Worm (Caenorhabditis elegans) whole organism, young adult: Measurements from ENCODE around the gene acly-2.

Source experiments
- B0261.1 ChIP-seq: sonication (generic microtip); optimal IDR thresholded peaks from 2 replicates; lab custom pipeline; 2016; ENCODE audit warnings: mild to moderate bottlenecking, missing genetic modification characterization, moderate library complexity, missing compliant biosample characterization
- B0336.3 ChIP-seq: fragments of 200-800 bp; sonication (Bioruptor generic); IDR thresholded peaks from 2 replicates; pipeline ENCODE4 v1.3.6; 2022; ENCODE audit warnings: missing genetic modification characterization, missing compliant biosample characterization
- C06A6.2 ChIP-seq: fragments of 200-800 bp; sonication (Bioruptor generic); conservative IDR thresholded peaks from 2 replicates; pipeline ENCODE4 v1.3.6; 2022; ENCODE audit warnings: missing genetic modification characterization, missing compliant biosample characterization
- F23B12.7 ChIP-seq: sonication (generic microtip); optimal IDR thresholded peaks from 2 replicates; lab custom pipeline; 2017; ENCODE audit warnings: missing genetic modification characterization, mild to moderate bottlenecking, missing compliant biosample characterization, antibody characterized with exemption, moderate library complexity; ENCODE audit not compliant: insufficient read depth
- F52B5.7 ChIP-seq: sonication (generic microtip); optimal IDR thresholded peaks from 2 replicates; lab custom pipeline; 2016; ENCODE audit warnings: mild to moderate bottlenecking, missing genetic modification characterization, missing compliant biosample characterization
- T07F8.4 ChIP-seq: sonication (generic microtip); optimal IDR thresholded peaks from 2 replicates; lab custom pipeline; 2016; ENCODE audit warnings: mild to moderate bottlenecking, missing genetic modification characterization, moderate library complexity, missing compliant biosample characterization
- Y56A3A.18 ChIP-seq: fragments of 200-800 bp; sonication (Bioruptor generic); IDR thresholded peaks from 2 replicates; pipeline ENCODE4 v1.3.6; 2022; ENCODE audit warnings: missing genetic modification reagents, missing genetic modification characterization, missing compliant biosample characterization
- ama-1 ChIP-seq, 3 experiments: fragments of 150-350 bp in 1 of 3; sonication (generic microtip) in 2 of 3; optimal IDR thresholded peaks; 2 replicates each; lab custom pipeline; 2014 to 2018; ENCODE audit warnings: missing biosample characterization in 2 of 3, missing genetic modification characterization in 2 of 3, missing genetic modification reagents in 2 of 3
- atf-7 ChIP-seq: sonication (generic microtip); optimal IDR thresholded peaks from 2 replicates; lab custom pipeline; 2017; ENCODE audit warnings: mild to moderate bottlenecking, missing genetic modification characterization, missing compliant biosample characterization
- athp-1 ChIP-seq: sonication (generic microtip); optimal IDR thresholded peaks from 2 replicates; lab custom pipeline; 2017; ENCODE audit warnings: mild to moderate bottlenecking, missing genetic modification characterization, missing compliant biosample characterization
- attf-5 ChIP-seq: fragments of 200-800 bp; sonication (Bioruptor generic); optimal IDR thresholded peaks from 2 replicates; lab custom pipeline; 2018; ENCODE audit warnings: mild to moderate bottlenecking, missing genetic modification characterization, missing compliant biosample characterization
- ccch-3 ChIP-seq: fragments of 200-800 bp; sonication (Bioruptor generic); optimal IDR thresholded peaks from 2 replicates; lab custom pipeline; 2018; ENCODE audit warnings: mild to moderate bottlenecking, missing genetic modification characterization, missing compliant biosample characterization
- ceh-40 ChIP-seq: fragments of 200-800 bp; sonication (Bioruptor generic); IDR thresholded peaks from 2 replicates; pipeline ENCODE4 v1.3.6; 2022; ENCODE audit warnings: missing genetic modification characterization, missing compliant biosample characterization
- chd-7 ChIP-seq: sonication (generic microtip); optimal IDR thresholded peaks from 2 replicates; lab custom pipeline; 2016; ENCODE audit warnings: mild to moderate bottlenecking, missing genetic modification characterization, moderate library complexity, missing compliant biosample characterization
- dox-1 ChIP-seq: fragments of 200-800 bp; sonication (Bioruptor generic); IDR thresholded peaks from 2 replicates; pipeline ENCODE4 v1.3.6; 2022; ENCODE audit warnings: missing genetic modification reagents, missing genetic modification characterization, missing compliant biosample characterization
- egl-44 ChIP-seq: fragments of 200-800 bp; sonication (Bioruptor generic); IDR thresholded peaks from 2 replicates; pipeline ENCODE4 v1.3.6; 2022; ENCODE audit warnings: missing genetic modification reagents, missing genetic modification characterization, missing compliant biosample characterization
- ets-4 ChIP-seq: fragments of 200-800 bp; sonication (Bioruptor generic); optimal IDR thresholded peaks from 2 replicates; lab custom pipeline; 2018; ENCODE audit warnings: mild to moderate bottlenecking, missing genetic modification characterization, missing compliant biosample characterization
- fkh-3 ChIP-seq: sonication (generic microtip); optimal IDR thresholded peaks from 2 replicates; lab custom pipeline; 2016; ENCODE audit warnings: mild to moderate bottlenecking, missing genetic modification characterization, missing compliant biosample characterization
- hlh-26 ChIP-seq: fragments of 200-800 bp; sonication (Bioruptor generic); conservative IDR thresholded peaks from 2 replicates; pipeline ENCODE4 v1.3.6; 2022; ENCODE audit warnings: missing genetic modification reagents, missing genetic modification characterization, missing compliant biosample characterization
- hmg-1.2 ChIP-seq: fragments of 200-800 bp; sonication (Bioruptor generic); IDR thresholded peaks from 2 replicates; pipeline ENCODE4 v1.3.6; 2022; ENCODE audit warnings: missing genetic modification reagents, missing genetic modification characterization, missing compliant biosample characterization
- let-607 ChIP-seq, 2 experiments: fragments of 200-800 bp in 1 of 2; sonication (Bioruptor generic) in 1 of 2; sonication (generic microtip) in 1 of 2; optimal IDR thresholded peaks; 2 replicates each; lab custom pipeline; 2016 to 2018; ENCODE audit warnings: mild to moderate bottlenecking in 2 of 2, missing compliant biosample characterization in 2 of 2, missing genetic modification characterization in 2 of 2, moderate library complexity in 2 of 2, missing genotype in 1 of 2
- lin-40 ChIP-seq: sonication (generic microtip); optimal IDR thresholded peaks from 2 replicates; lab custom pipeline; 2016; ENCODE audit warnings: missing genetic modification characterization, mild to moderate bottlenecking, missing compliant biosample characterization, missing genotype, missing genetic modification reagents
- lin-54 ChIP-seq: fragments of 200-800 bp; sonication (Bioruptor generic); optimal IDR thresholded peaks from 2 replicates; lab custom pipeline; 2018; ENCODE audit warnings: mild to moderate bottlenecking, missing genetic modification characterization, missing compliant biosample characterization
- lsy-27 ChIP-seq: sonication (generic microtip); optimal IDR thresholded peaks from 2 replicates; lab custom pipeline; 2017; ENCODE audit warnings: missing genetic modification characterization, mild to moderate bottlenecking, missing compliant biosample characterization, antibody characterized with exemption, missing genotype, borderline replicate concordance; ENCODE audit not compliant: insufficient read depth
- madf-3 ChIP-seq: fragments of 200-800 bp; sonication (Bioruptor generic); IDR thresholded peaks from 2 replicates; pipeline ENCODE4 v1.3.6; 2022; ENCODE audit warnings: missing genetic modification reagents, missing genetic modification characterization, missing compliant biosample characterization
- madf-6 ChIP-seq: fragments of 200-800 bp; sonication (Bioruptor generic); IDR thresholded peaks from 2 replicates; pipeline ENCODE4 v1.3.6; 2022; ENCODE audit warnings: missing genetic modification reagents, missing genetic modification characterization, missing compliant biosample characterization
- mcd-1 ChIP-seq: fragments of 200-800 bp; sonication (Bioruptor generic); IDR thresholded peaks from 2 replicates; pipeline ENCODE4 v1.3.6; 2022; ENCODE audit warnings: missing genetic modification reagents, missing genetic modification characterization, missing compliant biosample characterization
- mel-28 ChIP-seq: sonication (generic microtip); optimal IDR thresholded peaks from 2 replicates; lab custom pipeline; 2016; ENCODE audit warnings: borderline replicate concordance, mild to moderate bottlenecking, missing genetic modification characterization, missing compliant biosample characterization
- mxl-1 ChIP-seq: sonication (generic microtip); optimal IDR thresholded peaks from 2 replicates; lab custom pipeline; 2016; ENCODE audit warnings: missing genetic modification characterization, missing compliant biosample characterization
- nhr-80 ChIP-seq: sonication (generic microtip); optimal IDR thresholded peaks from 2 replicates; lab custom pipeline; 2016; ENCODE audit warnings: missing genetic modification characterization, missing compliant biosample characterization
- nhr-90 ChIP-seq: sonication (generic microtip); optimal IDR thresholded peaks from 2 replicates; lab custom pipeline; 2016; ENCODE audit warnings: missing genotype, mild to moderate bottlenecking, missing genetic modification characterization, missing compliant biosample characterization
- rcor-1 ChIP-seq: fragments of 200-800 bp; sonication (Bioruptor generic); IDR thresholded peaks from 2 replicates; pipeline ENCODE4 v1.3.6; 2022; ENCODE audit warnings: missing genetic modification reagents, missing genetic modification characterization, missing compliant biosample characterization
- repo-1 ChIP-seq: sonication (generic microtip); optimal IDR thresholded peaks from 2 replicates; lab custom pipeline; 2017; ENCODE audit warnings: mild to moderate bottlenecking, missing genetic modification characterization, missing compliant biosample characterization
- sdz-38 ChIP-seq: sonication (generic microtip); optimal IDR thresholded peaks from 2 replicates; lab custom pipeline; 2016; ENCODE audit warnings: missing genotype, missing genetic modification characterization, missing compliant biosample characterization
- snpc-1.1 ChIP-seq: sonication (generic microtip); optimal IDR thresholded peaks from 2 replicates; lab custom pipeline; 2017; ENCODE audit warnings: missing genetic modification characterization, mild to moderate bottlenecking, missing compliant biosample characterization, antibody characterized with exemption, moderate library complexity, missing genotype, missing genetic modification reagents; ENCODE audit not compliant: insufficient read depth
- snpc-3.4 ChIP-seq: sonication (generic microtip); optimal IDR thresholded peaks from 2 replicates; lab custom pipeline; 2017; ENCODE audit warnings: missing genetic modification characterization, mild to moderate bottlenecking, missing compliant biosample characterization, antibody characterized with exemption, moderate library complexity, missing genotype, missing genetic modification reagents
- snpc-4 ChIP-seq, 5 experiments: fragments of 150-350 bp in 1 of 5; sonication (generic microtip) in 4 of 5; optimal IDR thresholded peaks; 2 replicates each; lab custom pipeline; 2014 to 2018; ENCODE audit warnings: missing genetic modification characterization in 5 of 5, missing biosample characterization in 3 of 5, antibody characterized with exemption in 2 of 5, mild to moderate bottlenecking in 2 of 5, missing compliant biosample characterization in 2 of 5, missing genotype in 2 of 5, moderate library complexity in 2 of 5, missing genetic modification reagents in 1 of 5
- somi-1 ChIP-seq: fragments of 200-800 bp; sonication (Bioruptor generic); optimal IDR thresholded peaks from 2 replicates; lab custom pipeline; 2018; ENCODE audit warnings: mild to moderate bottlenecking, missing genetic modification characterization, missing compliant biosample characterization
- tbp1 ChIP-seq: fragments of 200-800 bp; sonication (Bioruptor generic); optimal IDR thresholded peaks from 2 replicates; lab custom pipeline; 2018; ENCODE audit warnings: mild to moderate bottlenecking, missing genetic modification characterization, missing compliant biosample characterization
- tlf-1 ChIP-seq: fragments of 200-800 bp; sonication (Bioruptor generic); optimal IDR thresholded peaks from 2 replicates; lab custom pipeline; 2018; ENCODE audit warnings: mild to moderate bottlenecking, missing genetic modification characterization, missing compliant biosample characterization
- unc-62 ChIP-seq: fragments of 150-350 bp; optimal IDR thresholded peaks from 2 replicates; lab custom pipeline; 2014; ENCODE audit warnings: missing biosample characterization, missing genetic modification reagents, missing genetic modification characterization
- zfh-2 ChIP-seq: fragments of 200-800 bp; sonication (Bioruptor generic); conservative IDR thresholded peaks from 2 replicates; pipeline ENCODE4 v1.3.6; 2022; ENCODE audit warnings: missing genetic modification reagents, missing genetic modification characterization, missing compliant biosample characterization
- zim-3 ChIP-seq: sonication (generic microtip); optimal IDR thresholded peaks from 2 replicates; lab custom pipeline; 2017; ENCODE audit warnings: mild to moderate bottlenecking, missing genetic modification characterization, moderate library complexity, missing compliant biosample characterization
- ztf-22 ChIP-seq: fragments of 200-800 bp; sonication (Bioruptor generic); optimal IDR thresholded peaks from 2 replicates; lab custom pipeline; 2018; ENCODE audit warnings: mild to moderate bottlenecking, missing genetic modification characterization, moderate library complexity, missing compliant biosample characterization
- ztf-3 ChIP-seq: fragments of 200-800 bp; sonication (Bioruptor generic); optimal IDR thresholded peaks from 2 replicates; lab custom pipeline; 2018; ENCODE audit warnings: mild to moderate bottlenecking, missing genetic modification characterization, missing compliant biosample characterization

Gene acly-2

ce11 chrV:13162885-13163284, 46.6 kb downstream of the acly-2 start:
- TF ChIP-seq hmg-1.2 (GFP tag; lab: Robert Waterston, UW), result peak; percentile 68
- no peak for TF ChIP-seq nhr-90
- no peak for TF ChIP-seq ztf-22 (GFP tag; lab: Kevin White, UChicago)
- TF ChIP-seq madf-3, result no peak
- peak; percentile 4 for TF ChIP-seq snpc-3.4
- peak; percentile 46 for TF ChIP-seq snpc-4 (GFP tag; optimal IDR thresholded peaks at IDR 0.05; lab: Kevin White, UChicago)
- TF ChIP-seq snpc-4 (tag; optimal IDR thresholded peaks at IDR 0.05; lab: Kevin White, UChicago), result peak; percentile 12 to 88 (median 76)
- TF ChIP-seq snpc-1.1, result peak; percentile 86

DNA sequence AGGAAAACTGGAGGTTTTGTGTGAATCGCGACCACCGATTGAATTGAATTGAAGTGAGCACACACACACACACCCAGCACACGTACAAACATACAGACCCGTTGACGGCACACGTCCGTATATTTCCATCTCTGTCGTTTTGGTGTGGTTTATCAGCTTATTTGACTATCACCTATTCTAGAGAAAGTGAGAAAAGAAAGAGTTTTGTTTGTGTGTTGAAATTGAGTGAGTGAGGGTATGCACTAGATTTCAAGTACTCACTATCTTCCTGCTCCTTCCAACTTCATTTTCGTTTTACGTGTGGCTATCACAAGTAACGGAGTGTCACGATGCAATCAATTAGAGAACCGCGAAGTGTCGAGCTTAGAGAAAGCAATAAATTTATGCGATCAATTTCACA, 47.6 kb downstream of the acly-2 start:
- TF ChIP-seq chd-7 (tag; lab: Kevin White, UChicago), result no peak
- TF ChIP-seq snpc-4 (GFP tag; optimal IDR thresholded peaks at IDR 0.05; lab: Kevin White, UChicago), result no peak
- TF ChIP-seq snpc-4 (tag; optimal IDR thresholded peaks at IDR 0.05; lab: Kevin White, UChicago), result peak in 2 of 4 experiments; percentile 1 to 55
- TF ChIP-seq unc-62, result no peak
- no peak for TF ChIP-seq mxl-1 (tag; lab: Kevin White, UChicago)
- TF ChIP-seq madf-6 (GFP tag; lab: Robert Waterston, UW), result no peak
- TF ChIP-seq fkh-3 (tag; lab: Kevin White, UChicago), result no peak
- no peak for TF ChIP-seq ama-1 (optimal IDR thresholded peaks at IDR 0.05; lab: Kevin White, UChicago)
- TF ChIP-seq ama-1 (GFP tag; optimal IDR thresholded peaks at IDR 0.05; lab: Kevin White, UChicago), result no peak
- TF ChIP-seq tbp1 (GFP tag; lab: Kevin White, UChicago), result no peak
- no peak for TF ChIP-seq ccch-3 (GFP tag; lab: Kevin White, UChicago)
- peak; percentile 65 to 94 for TF ChIP-seq let-607 (tag; optimal IDR thresholded peaks at IDR 0.05; lab: Kevin White, UChicago)
- no peak for TF ChIP-seq lsy-27 (tag; lab: Kevin White, UChicago)
- no peak for TF ChIP-seq Y56A3A.18 (GFP tag; lab: Robert Waterston, UW)
- TF ChIP-seq sdz-38 (tag; lab: Kevin White, UChicago), result no peak
- TF ChIP-seq ztf-3 (GFP tag; lab: Kevin White, UChicago), result no peak
- peak; percentile 47 for TF ChIP-seq ets-4 (GFP tag; lab: Kevin White, UChicago)
- no peak for TF ChIP-seq tlf-1 (GFP tag; lab: Kevin White, UChicago)
- peak; percentile 33; the same call in 1 of the 2 replicates for TF ChIP-seq mcd-1 (GFP tag; lab: Robert Waterston, UW)
- TF ChIP-seq zim-3 (tag; lab: Kevin White, UChicago), result no peak
- TF ChIP-seq zfh-2 (GFP tag; lab: Robert Waterston, UW), result no peak
- peak; percentile 18 for TF ChIP-seq lin-54
- no peak for TF ChIP-seq T07F8.4 (tag; lab: Kevin White, UChicago)
- no peak for TF ChIP-seq mel-28 (tag; lab: Kevin White, UChicago)
- TF ChIP-seq C06A6.2 (GFP tag; lab: Robert Waterston, UW), result no peak
- no peak for TF ChIP-seq hlh-26 (GFP tag; lab: Robert Waterston, UW)
- no peak for TF ChIP-seq somi-1 (GFP tag; lab: Kevin White, UChicago)
- peak; percentile 58 for TF ChIP-seq dox-1 (GFP tag; lab: Robert Waterston, UW)
- peak; percentile 25; the same call in 1 of the 2 replicates for TF ChIP-seq B0336.3 (GFP tag; lab: Robert Waterston, UW)
- TF ChIP-seq F23B12.7 (tag; lab: Kevin White, UChicago), result peak; percentile 63
- no peak for TF ChIP-seq F52B5.7 (tag; lab: Kevin White, UChicago)
- TF ChIP-seq attf-5 (GFP tag; lab: Kevin White, UChicago), result no peak
- no peak for TF ChIP-seq snpc-3.4
- peak; percentile 54 for TF ChIP-seq atf-7 (tag; lab: Kevin White, UChicago)
- no peak for TF ChIP-seq B0261.1 (tag; lab: Kevin White, UChicago)
- peak; percentile 33 for TF ChIP-seq repo-1 (tag; lab: Kevin White, UChicago)
- no peak for TF ChIP-seq madf-3
- peak; percentile 91 for TF ChIP-seq nhr-80
- TF ChIP-seq athp-1 (tag; lab: Kevin White, UChicago), result no peak
- TF ChIP-seq rcor-1 (GFP tag; lab: Robert Waterston, UW), result no peak
- TF ChIP-seq ceh-40 (GFP tag; lab: Robert Waterston, UW), result no peak
- no peak for TF ChIP-seq hmg-1.2 (GFP tag; lab: Robert Waterston, UW)
- 0 out of 2 replicates have a peak, but pooled peaks have one; percentile 43 for TF ChIP-seq egl-44
- no peak for TF ChIP-seq lin-40 (tag; lab: Kevin White, UChicago)
